Worm (Caenorhabditis elegans) whole organism, L4 larva: Measurements from ENCODE around the gene C05E4.7.

Source experiments
- F44E2.7 ChIP-seq: fragments of 200-800 bp; sonication (Bioruptor generic); IDR thresholded peaks from 2 replicates; pipeline ENCODE4 v2.1.2; 2022; ENCODE audit warnings: missing genetic modification characterization, missing compliant biosample characterization
- F49E8.2 ChIP-seq: sonication (generic microtip); optimal IDR thresholded peaks from 2 replicates; lab custom pipeline; 2016; ENCODE audit warnings: missing compliant biosample characterization, mild to moderate bottlenecking, missing genetic modification characterization, borderline replicate concordance
- T20F7.1 ChIP-seq: fragments of 200-800 bp; sonication (Bioruptor generic); optimal IDR thresholded peaks from 2 replicates; lab custom pipeline; 2018; ENCODE audit warnings: mild to moderate bottlenecking, missing genetic modification characterization, missing compliant biosample characterization
- Y48G9A.11 ChIP-seq: fragments of 200-800 bp; sonication (Bioruptor generic); IDR thresholded peaks from 2 replicates; pipeline ENCODE4 v1.3.6; 2022; ENCODE audit warnings: missing genetic modification reagents, missing genetic modification characterization, missing compliant biosample characterization
- aha-1 ChIP-seq: fragments of 150-350 bp; peaks from one replicate; lab custom pipeline; 2014; ENCODE audit warnings: missing biosample characterization, missing genetic modification characterization
- aly-2 ChIP-seq: sonication (generic microtip); optimal IDR thresholded peaks from 2 replicates; lab custom pipeline; 2018; ENCODE audit warnings: missing biosample characterization, missing genetic modification characterization
- ama-1 ChIP-seq: fragments of 150-350 bp; optimal IDR thresholded peaks from 2 replicates; lab custom pipeline; 2014; ENCODE audit warnings: inconsistent platforms, mixed read lengths
- attf-4 ChIP-seq: sonication (generic microtip); optimal IDR thresholded peaks from 3 replicates; lab custom pipeline; 2017; ENCODE audit warnings: missing biosample characterization, missing genetic modification characterization
- ceh-20 ChIP-seq: fragments of 200-800 bp; sonication (Bioruptor generic); IDR thresholded peaks from 2 replicates; pipeline ENCODE4 v1.3.6; 2022; ENCODE audit warnings: missing genetic modification reagents, missing genetic modification characterization, missing compliant biosample characterization
- ceh-28 ChIP-seq: fragments of 150-350 bp; optimal IDR thresholded peaks from 2 replicates; lab custom pipeline; 2014; ENCODE audit warnings: missing biosample characterization, missing genetic modification reagents, missing genetic modification characterization
- cey-2 ChIP-seq: sonication (generic microtip); optimal IDR thresholded peaks from 3 replicates; lab custom pipeline; 2017; ENCODE audit warnings: missing genetic modification characterization, mild to moderate bottlenecking, missing compliant biosample characterization, antibody characterized with exemption, borderline replicate concordance; ENCODE audit not compliant: insufficient read depth
- daf-16 ChIP-seq, 3 experiments: sonication (generic microtip); optimal IDR thresholded peaks; 2 replicates each; lab custom pipeline; 2016 to 2017; ENCODE audit warnings: missing genetic modification characterization in 3 of 3, missing genetic modification reagents in 3 of 3, mild to moderate bottlenecking in 2 of 3, missing compliant biosample characterization in 2 of 3, missing biosample characterization in 1 of 3, moderate library complexity in 1 of 3
- daf-19 ChIP-seq: fragments of 200-800 bp; sonication (Bioruptor generic); conservative IDR thresholded peaks from 2 replicates; pipeline ENCODE4 v1.3.6; 2022; ENCODE audit warnings: missing genetic modification characterization, missing compliant biosample characterization
- daf-8 ChIP-seq: fragments of 200-800 bp; sonication (Bioruptor generic); IDR thresholded peaks from 2 replicates; pipeline ENCODE4 v1.3.6; 2022; ENCODE audit warnings: missing genetic modification characterization, missing compliant biosample characterization
- dmd-9 ChIP-seq: fragments of 200-800 bp; sonication (Bioruptor generic); IDR thresholded peaks from 2 replicates; pipeline ENCODE4 v1.3.6; 2022; ENCODE audit warnings: missing genetic modification reagents, missing genetic modification characterization, missing compliant biosample characterization
- dpl-1 ChIP-seq: fragments of 150-350 bp; optimal IDR thresholded peaks from 2 replicates; lab custom pipeline; 2014; ENCODE audit warnings: missing biosample characterization, missing genetic modification reagents, missing genetic modification characterization
- dve-1 ChIP-seq: sonication (generic microtip); optimal IDR thresholded peaks from 2 replicates; lab custom pipeline; 2017; ENCODE audit warnings: antibody characterized with exemption, mild to moderate bottlenecking, missing genetic modification characterization, missing compliant biosample characterization; ENCODE audit not compliant: insufficient read depth
- fkh-10 ChIP-seq: fragments of 150-350 bp; optimal IDR thresholded peaks from 2 replicates; lab custom pipeline; 2014; ENCODE audit warnings: missing biosample characterization, missing genetic modification reagents, missing genetic modification characterization
- hif-1 ChIP-seq, 2 experiments: sonication (generic microtip); optimal IDR thresholded peaks; 2 replicates each; lab custom pipeline; 2016 to 2017; ENCODE audit warnings: missing compliant biosample characterization in 2 of 2, missing genetic modification characterization in 2 of 2, missing genetic modification reagents in 2 of 2, missing genotype in 2 of 2, mild to moderate bottlenecking in 1 of 2
- hlh-11 ChIP-seq: fragments of 200-800 bp; sonication (Bioruptor generic); optimal IDR thresholded peaks from 2 replicates; lab custom pipeline; 2018; ENCODE audit warnings: mild to moderate bottlenecking, missing genetic modification characterization, missing compliant biosample characterization
- hmg-1.1 ChIP-seq: fragments of 200-800 bp; sonication (Bioruptor generic); IDR thresholded peaks from 2 replicates; pipeline ENCODE4 v1.3.6; 2022; ENCODE audit warnings: missing genetic modification reagents, missing genetic modification characterization, missing compliant biosample characterization
- jun-1 ChIP-seq: fragments of 150-350 bp; optimal IDR thresholded peaks from 2 replicates; lab custom pipeline; 2014; ENCODE audit warnings: missing biosample characterization, missing genetic modification reagents, missing genetic modification characterization
- lin-1 ChIP-seq: fragments of 200-800 bp; sonication (Bioruptor generic); IDR thresholded peaks from 2 replicates; pipeline ENCODE4 v1.3.6; 2022; ENCODE audit warnings: missing genetic modification reagents, missing genetic modification characterization, missing compliant biosample characterization
- lin-13 ChIP-seq: fragments of 150-350 bp; optimal IDR thresholded peaks from 2 replicates; lab custom pipeline; 2014; ENCODE audit warnings: missing biosample characterization, missing genetic modification reagents, missing genetic modification characterization
- lin-38 ChIP-seq: fragments of 200-800 bp; sonication (Bioruptor generic); IDR thresholded peaks from 2 replicates; pipeline ENCODE4 v1.3.6; 2022; ENCODE audit warnings: missing genetic modification reagents, missing genetic modification characterization, missing compliant biosample characterization
- lsy-2 ChIP-seq, 2 experiments: fragments of 150-350 bp in 1 of 2; sonication (generic microtip) in 1 of 2; optimal IDR thresholded peaks; 2 replicates each; lab custom pipeline; 2014 to 2017; ENCODE audit warnings: missing biosample characterization in 2 of 2, missing genetic modification characterization in 2 of 2
- mep-1 ChIP-seq: fragments of 150-350 bp; sonication (generic microtip); optimal IDR thresholded peaks from 3 replicates; lab custom pipeline; 2014; ENCODE audit warnings: missing biosample characterization, missing genetic modification characterization
- mes-2 ChIP-seq: sonication (generic microtip); optimal IDR thresholded peaks from 2 replicates; lab custom pipeline; 2016; ENCODE audit warnings: missing genotype, mild to moderate bottlenecking, missing genetic modification characterization, missing compliant biosample characterization; ENCODE audit not compliant: poor library complexity, severe bottlenecking
- nhr-102 ChIP-seq: sonication (generic microtip); optimal IDR thresholded peaks from 2 replicates; lab custom pipeline; 2016; ENCODE audit warnings: mild to moderate bottlenecking, missing genetic modification characterization, moderate library complexity, missing compliant biosample characterization
- nhr-11 ChIP-seq: fragments of 150-350 bp; optimal IDR thresholded peaks from 2 replicates; lab custom pipeline; 2014; ENCODE audit warnings: missing biosample characterization, missing genetic modification characterization
- nhr-111 ChIP-seq: fragments of 200-800 bp; sonication (Bioruptor generic); optimal IDR thresholded peaks from 2 replicates; lab custom pipeline; 2018; ENCODE audit warnings: mild to moderate bottlenecking, missing genetic modification characterization, missing compliant biosample characterization
- nhr-28 ChIP-seq: fragments of 150-350 bp; optimal IDR thresholded peaks from 2 replicates; lab custom pipeline; 2014; ENCODE audit warnings: missing biosample characterization, missing genetic modification characterization
- nhr-41 ChIP-seq: fragments of 200-800 bp; sonication (Bioruptor generic); IDR thresholded peaks from 2 replicates; pipeline ENCODE4 v1.3.6; 2022; ENCODE audit warnings: missing genetic modification reagents, missing genetic modification characterization, missing compliant biosample characterization
- nhr-42 ChIP-seq: fragments of 200-800 bp; sonication (Bioruptor generic); IDR thresholded peaks from 2 replicates; pipeline ENCODE4 v1.3.6; 2022; ENCODE audit warnings: missing genetic modification characterization, missing compliant biosample characterization
- nhr-76 ChIP-seq: fragments of 150-350 bp; optimal IDR thresholded peaks from 2 replicates; lab custom pipeline; 2014; ENCODE audit warnings: missing biosample characterization, missing genetic modification characterization
- nhr-77 ChIP-seq: fragments of 150-350 bp; optimal IDR thresholded peaks from 2 replicates; lab custom pipeline; 2014; ENCODE audit warnings: missing biosample characterization, missing genetic modification characterization
- pha-4 ChIP-seq, 2 experiments: fragments of 150-350 bp in 1 of 2; fragments of 200-800 bp in 1 of 2; sonication (Bioruptor generic) in 1 of 2; IDR thresholded peaks in 1 of 2; optimal IDR thresholded peaks in 1 of 2; 2 replicates each; pipeline versions ENCODE4 v1.3.6 to Lab custom; 2014 to 2022; ENCODE audit warnings: missing genetic modification characterization in 2 of 2, missing genetic modification reagents in 2 of 2, missing biosample characterization in 1 of 2, missing compliant biosample characterization in 1 of 2
- pqm-1 ChIP-seq: sonication (generic microtip); optimal IDR thresholded peaks from 2 replicates; lab custom pipeline; 2017; ENCODE audit warnings: missing biosample characterization, missing genetic modification characterization
- saeg-2 ChIP-seq: fragments of 200-800 bp; sonication (Bioruptor generic); IDR thresholded peaks from 2 replicates; pipeline ENCODE4 v1.3.6; 2022; ENCODE audit warnings: missing genetic modification reagents, missing genetic modification characterization, missing compliant biosample characterization
- sdz-12 ChIP-seq: fragments of 200-800 bp; sonication (Bioruptor generic); optimal IDR thresholded peaks from 2 replicates; lab custom pipeline; 2018; ENCODE audit warnings: mild to moderate bottlenecking, missing genetic modification characterization, missing compliant biosample characterization
- set-16 ChIP-seq: fragments of 200-800 bp; sonication (Bioruptor generic); IDR thresholded peaks from 2 replicates; pipeline ENCODE4 v1.3.6; 2022; ENCODE audit warnings: missing genetic modification reagents, missing genetic modification characterization, missing compliant biosample characterization
- skn-1 ChIP-seq: fragments of 150-350 bp; optimal IDR thresholded peaks from 2 replicates; lab custom pipeline; 2014; ENCODE audit warnings: missing biosample characterization, missing genetic modification characterization
- snpc-1.2 ChIP-seq: fragments of 200-800 bp; sonication (Bioruptor generic); IDR thresholded peaks from 2 replicates; pipeline ENCODE4 v1.3.6; 2022; ENCODE audit warnings: missing genetic modification reagents, missing genetic modification characterization, missing compliant biosample characterization
- snpc-4 ChIP-seq: fragments of 150-350 bp; optimal IDR thresholded peaks from 2 replicates; lab custom pipeline; 2014; ENCODE audit warnings: missing biosample characterization, missing genetic modification characterization
- spr-3 ChIP-seq: fragments of 200-800 bp; sonication (Bioruptor generic); optimal IDR thresholded peaks from 2 replicates; lab custom pipeline; 2018; ENCODE audit warnings: mild to moderate bottlenecking, missing genetic modification characterization, missing compliant biosample characterization
- unc-62 ChIP-seq, 3 experiments: fragments of 150-350 bp in 1 of 3; sonication (generic microtip); optimal IDR thresholded peaks in 2 of 3; peaks in 1 of 3; 1 replicate in 1 of 3; 2 replicates in 2 of 3; lab custom pipeline; 2014 to 2017; ENCODE audit warnings: missing biosample characterization in 3 of 3, missing genetic modification characterization in 3 of 3, missing genetic modification reagents in 3 of 3, missing genotype in 1 of 3
- ztf-7 ChIP-seq: fragments of 150-350 bp; optimal IDR thresholded peaks from 2 replicates; lab custom pipeline; 2014; ENCODE audit warnings: missing biosample characterization, missing genetic modification characterization

Gene C05E4.7

ce11 chrV:727484-728351 is 14.2 kb upstream of the C05E4.7 start, which contains the start of the genes icl-1 and srh-2 (continued):
- TF ChIP-seq pha-4 (GFP tag; IDR thresholded peaks at IDR 0.05; lab: Robert Waterston, UW) (peak; percentile 43; the same call in 1 of the 2 replicates), pha-4 (tag; optimal IDR thresholded peaks at IDR 0.05; lab: Kevin White, UChicago) (no peak), F44E2.7 (GFP tag; lab: Robert Waterston, UW) (no peak), ceh-28 (tag; lab: Kevin White, UChicago) (no peak), aha-1 (tag; lab: Kevin White, UChicago) (peak; percentile 90), aly-2 (tag; lab: Kevin White, UChicago) (no peak), fkh-10 (no peak), snpc-1.2 (peak; percentile 58; the same call in 1 of the 2 replicates), unc-62 (GFP tag; optimal IDR thresholded peaks at IDR 0.05 in 1 of 2; lab: Kevin White, UChicago) (no peak), unc-62 (tag; optimal IDR thresholded peaks at IDR 0.05; lab: Kevin White, UChicago) (no peak), daf-19 (GFP tag; lab: Robert Waterston, UW) (peak; percentile 68; the same call in 1 of the 2 replicates), mep-1 (tag; lab: Kevin White, UChicago) (peak; percentile 73), daf-16 (GFP tag; optimal IDR thresholded peaks at IDR 0.05; lab: Kevin White, UChicago) (peak; percentile 50 to 83), daf-16 (tag; optimal IDR thresholded peaks at IDR 0.05; lab: Kevin White, UChicago) (peak; percentile 97), F49E8.2 (no peak), nhr-111 (GFP tag; lab: Kevin White, UChicago) (peak; percentile 82), mes-2 (peak; percentile 55), saeg-2 (GFP tag; lab: Robert Waterston, UW) (peak; percentile 57; the same call in 1 of the 2 replicates), nhr-102 (tag; lab: Kevin White, UChicago) (peak; percentile 52), hlh-11 (tag; lab: Kevin White, UChicago) (peak; percentile 84), lin-1 (GFP tag; lab: Robert Waterston, UW) (0 out of 2 replicates have a peak, but pooled peaks have one; percentile 23), set-16 (peak; percentile 76), nhr-76 (tag; lab: Kevin White, UChicago) (no peak), Y48G9A.11 (no peak), nhr-11 (tag; lab: Kevin White, UChicago) (peak; percentile 36), pqm-1 (tag; lab: Kevin White, UChicago) (no peak), lsy-2 (tag; optimal IDR thresholded peaks at IDR 0.05; lab: Kevin White, UChicago) (peak in 1 of 2 experiments; percentile 47), daf-8 (no peak), ama-1 (peak; percentile 95), cey-2 (tag; lab: Kevin White, UChicago) (no peak), dpl-1 (peak; percentile 1), hmg-1.1 (GFP tag; lab: Robert Waterston, UW) (peak; percentile 42; the same call in 1 of the 2 replicates), attf-4 (no peak), dve-1 (tag; lab: Kevin White, UChicago) (peak; percentile 85), snpc-4 (no peak), lin-13 (no peak), nhr-28 (peak; percentile 67), lin-38 (GFP tag; lab: Robert Waterston, UW) (no peak; the same call in 1 of the 2 replicates), nhr-41 (no peak), spr-3 (GFP tag; lab: Kevin White, UChicago) (peak; percentile 48), jun-1 (tag; lab: Kevin White, UChicago) (no peak), ztf-7 (no peak), hif-1 (tag; optimal IDR thresholded peaks at IDR 0.05; lab: Kevin White, UChicago) (no peak), nhr-77 (tag; lab: Kevin White, UChicago) (peak; percentile 29), skn-1 (tag; lab: Kevin White, UChicago) (no peak), T20F7.1 (GFP tag; lab: Kevin White, UChicago) (peak; percentile 24), nhr-42 (GFP tag; lab: Robert Waterston, UW) (0 out of 2 replicates have a peak, but pooled peaks have one; percentile 46), sdz-12 (GFP tag; lab: Kevin White, UChicago) (peak; percentile 84), ceh-20 (GFP tag; lab: Robert Waterston, UW) (peak; percentile 9; the same call in 1 of the 2 replicates), dmd-9 (GFP tag; lab: Robert Waterston, UW) (no peak)
